Fruit fly (Drosophila melanogaster) whole organism, embryonic: ENCODE data around the gene Cap-H2.

Experiments used
- Ada2b ChIP-seq: fragments of 200-800 bp; sonication (Bioruptor generic); IDR thresholded peaks from 2 replicates; pipeline ENCODE4 v1.3.6; 2022; ENCODE audit warnings: missing biosample characterization, missing genetic modification characterization
- Adf1 ChIP-seq: fragments of 200-800 bp; sonication (Bioruptor generic); IDR thresholded peaks from 2 replicates; pipeline ENCODE4 v1.3.6; 2022; ENCODE audit warnings: missing biosample characterization, missing genetic modification characterization
- Bdp1 ChIP-seq: fragments of 200-800 bp; sonication (Bioruptor generic); optimal IDR thresholded peaks from 3 replicates; lab custom pipeline; 2016; ENCODE audit warnings: missing biosample characterization, missing genetic modification characterization
- Bgb ChIP-seq: fragments of 200-800 bp; sonication (Bioruptor generic); IDR thresholded peaks from 2 replicates; pipeline ENCODE4 v1.3.6; 2022; ENCODE audit warnings: missing biosample characterization, missing genetic modification characterization; ENCODE audit not compliant: partially characterized antibody
- CG10565 ChIP-seq: fragments of 200-800 bp; sonication (Bioruptor generic); optimal IDR thresholded peaks from 3 replicates; lab custom pipeline; 2016; ENCODE audit warnings: missing biosample characterization, mild to moderate bottlenecking, missing genetic modification characterization
- CG11085 ChIP-seq: fragments of 200-800 bp; sonication (Bioruptor generic); IDR thresholded peaks from 2 replicates; pipeline ENCODE4 v1.3.6; 2022; ENCODE audit warnings: missing biosample characterization, missing genetic modification characterization
- CG12104 ChIP-seq: fragments of 200-800 bp; sonication (Bioruptor generic); optimal IDR thresholded peaks from 3 replicates; lab custom pipeline; 2016; ENCODE audit warnings: missing biosample characterization, missing genetic modification characterization
- CG13123 ChIP-seq: fragments of 200-800 bp; sonication (Bioruptor generic); optimal IDR thresholded peaks from 2 replicates; lab custom pipeline; 2016; ENCODE audit warnings: missing biosample characterization, missing genetic modification characterization
- CG13775 ChIP-seq: fragments of 200-800 bp; sonication (Bioruptor generic); optimal IDR thresholded peaks from 3 replicates; lab custom pipeline; 2017; ENCODE audit warnings: missing biosample characterization, mild to moderate bottlenecking, missing genetic modification characterization
- CG14860 ChIP-seq: fragments of 200-800 bp; sonication (Bioruptor generic); IDR thresholded peaks from 3 replicates; pipeline ENCODE4 v1.3.6; 2022; ENCODE audit warnings: missing biosample characterization, missing genetic modification characterization; ENCODE audit not compliant: partially characterized antibody
- CG15696 ChIP-seq: fragments of 200-800 bp; sonication (Bioruptor generic); optimal IDR thresholded peaks from 2 replicates; lab custom pipeline; 2019; ENCODE audit warnings: missing biosample characterization, mild to moderate bottlenecking, missing genetic modification characterization, moderate library complexity
- CG17829 ChIP-seq: fragments of 200-800 bp; optimal IDR thresholded peaks from 2 replicates; lab custom pipeline; 2019; ENCODE audit warnings: missing biosample characterization, mild to moderate bottlenecking, missing genetic modification characterization, moderate library complexity
- CG2199 ChIP-seq: fragments of 200-800 bp; sonication (Bioruptor generic); IDR thresholded peaks from 3 replicates; pipeline ENCODE4 v1.3.6; 2022; ENCODE audit warnings: missing biosample characterization, missing genetic modification characterization
- CG2875 ChIP-seq: fragments of 200-800 bp; sonication (Bioruptor generic); optimal IDR thresholded peaks from 2 replicates; lab custom pipeline; 2017; ENCODE audit warnings: missing biosample characterization, mild to moderate bottlenecking, missing genetic modification characterization, missing genetic modification reagents
- CG2889 ChIP-seq: fragments of 200-800 bp; sonication (Bioruptor generic); IDR thresholded peaks from 3 replicates; pipeline ENCODE4 v1.3.6; 2022; ENCODE audit warnings: missing biosample characterization, missing genetic modification characterization
- CG31388 ChIP-seq: fragments of 200-800 bp; sonication (Bioruptor generic); optimal IDR thresholded peaks from 2 replicates; lab custom pipeline; 2016; ENCODE audit warnings: missing biosample characterization, missing genetic modification characterization
- CG34224 ChIP-seq: fragments of 200-800 bp; sonication (Bioruptor generic); IDR thresholded peaks from 3 replicates; pipeline ENCODE4 v1.3.6; 2022; ENCODE audit warnings: missing biosample characterization, missing genetic modification characterization; ENCODE audit not compliant: partially characterized antibody
- CG34422 ChIP-seq: fragments of 200-800 bp; sonication (Bioruptor generic); IDR thresholded peaks from 3 replicates; pipeline ENCODE4 v1.3.6; 2022; ENCODE audit warnings: missing biosample characterization, missing genetic modification characterization
- CG4424 ChIP-seq: fragments of 200-800 bp; sonication (Bioruptor generic); optimal IDR thresholded peaks from 3 replicates; lab custom pipeline; 2016; ENCODE audit warnings: missing biosample characterization, missing genetic modification characterization
- CG6654 ChIP-seq: fragments of 200-800 bp; sonication (Bioruptor generic); optimal IDR thresholded peaks from 2 replicates; lab custom pipeline; 2017; ENCODE audit warnings: missing biosample characterization, mild to moderate bottlenecking, missing genetic modification characterization
- CG6683 ChIP-seq: fragments of 200-800 bp; sonication (Bioruptor generic); optimal IDR thresholded peaks from 2 replicates; lab custom pipeline; 2017; ENCODE audit warnings: missing biosample characterization, mild to moderate bottlenecking, missing genetic modification characterization, missing genetic modification reagents
- CG6765 ChIP-seq: fragments of 200-800 bp; sonication (Bioruptor generic); optimal IDR thresholded peaks from 3 replicates; lab custom pipeline; 2017; ENCODE audit warnings: missing biosample characterization, mild to moderate bottlenecking, missing genetic modification characterization
- CG7357 ChIP-seq: fragments of 200-800 bp; sonication (Bioruptor generic); IDR thresholded peaks from 3 replicates; pipeline ENCODE4 v1.3.6; 2022; ENCODE audit warnings: missing biosample characterization, missing genetic modification characterization
- CG9797 ChIP-seq: fragments of 200-800 bp; sonication (Bioruptor generic); optimal IDR thresholded peaks from 3 replicates; lab custom pipeline; 2018; ENCODE audit warnings: missing biosample characterization, mild to moderate bottlenecking, missing genetic modification characterization
- Chrac-16 ChIP-seq: fragments of 200-800 bp; sonication (Bioruptor generic); optimal IDR thresholded peaks from 3 replicates; lab custom pipeline; 2016; ENCODE audit warnings: missing biosample characterization, missing genetic modification characterization
- Drgx ChIP-seq: fragments of 200-800 bp; sonication (Bioruptor generic); IDR thresholded peaks from 2 replicates; pipeline ENCODE4 v1.3.6; 2022; ENCODE audit warnings: missing biosample characterization, missing genetic modification characterization
- Elba2 ChIP-seq: fragments of 200-800 bp; sonication (Bioruptor generic); optimal IDR thresholded peaks from 3 replicates; lab custom pipeline; 2016; ENCODE audit warnings: missing biosample characterization, missing genetic modification characterization
- H15 ChIP-seq: fragments of 200-800 bp; sonication (Bioruptor generic); IDR thresholded peaks from 3 replicates; pipeline ENCODE4 v1.3.6; 2022; ENCODE audit warnings: missing biosample characterization, missing genetic modification characterization
- H2.0 ChIP-seq: fragments of 200-800 bp; sonication (Bioruptor generic); IDR thresholded peaks from 2 replicates; pipeline ENCODE4 v1.3.6; 2022; ENCODE audit warnings: missing biosample characterization, missing genetic modification characterization
- HmgZ ChIP-seq: fragments of 200-800 bp; sonication (Bioruptor generic); optimal IDR thresholded peaks from 2 replicates; lab custom pipeline; 2018; ENCODE audit warnings: missing biosample characterization, mild to moderate bottlenecking, missing genetic modification characterization
- Hr51 ChIP-seq, 2 experiments: fragments of 200-800 bp; sonication (Bioruptor generic); optimal IDR thresholded peaks; 2 replicates in 1 of 2; 3 replicates in 1 of 2; lab custom pipeline; 2016 to 2018; ENCODE audit warnings: missing biosample characterization in 2 of 2, missing genetic modification characterization in 2 of 2, mild to moderate bottlenecking in 1 of 2, moderate library complexity in 1 of 2
- Lhr ChIP-seq: fragments of 200-800 bp; sonication (Bioruptor generic); optimal IDR thresholded peaks from 3 replicates; lab custom pipeline; 2017; ENCODE audit warnings: mild to moderate bottlenecking, missing biosample characterization, missing genetic modification reagents, missing genetic modification characterization
- Taf1 ChIP-seq: fragments of 200-800 bp; sonication (Bioruptor generic); IDR thresholded peaks from 2 replicates; pipeline ENCODE4 v1.3.6; 2022; ENCODE audit warnings: missing biosample characterization, missing genetic modification characterization
- ac ChIP-seq: fragments of 200-800 bp; sonication (Bioruptor generic); optimal IDR thresholded peaks from 3 replicates; lab custom pipeline; 2017; ENCODE audit warnings: missing biosample characterization, mild to moderate bottlenecking, missing genetic modification characterization
- aop ChIP-seq: fragments of 200-800 bp; sonication (Bioruptor generic); IDR thresholded peaks from 2 replicates; pipeline ENCODE4 v1.3.6; 2022; ENCODE audit warnings: missing biosample characterization, missing genetic modification characterization
- bbx ChIP-seq: fragments of 200-800 bp; sonication (Bioruptor generic); IDR thresholded peaks from 2 replicates; pipeline ENCODE4 v1.3.6; 2022; ENCODE audit warnings: missing biosample characterization, missing genetic modification characterization; ENCODE audit not compliant: partially characterized antibody
- gcm ChIP-seq: fragments of 200-800 bp; sonication (Bioruptor generic); optimal IDR thresholded peaks from 2 replicates; lab custom pipeline; 2019; ENCODE audit warnings: missing biosample characterization, mild to moderate bottlenecking, missing genetic modification characterization, moderate library complexity
- insv ChIP-seq, 2 experiments: fragments of 200-800 bp; sonication (Bioruptor generic); optimal IDR thresholded peaks; 3 replicates each; lab custom pipeline; 2016 to 2018; ENCODE audit warnings: missing biosample characterization in 2 of 2, missing genetic modification characterization in 2 of 2
- lola ChIP-seq, 3 experiments: fragments of >200 bp in 2 of 3; fragments of 200-800 bp in 1 of 3; sonication (Bioruptor generic) in 1 of 3; optimal IDR thresholded peaks; 2 replicates each; lab custom pipeline; 2017 to 2019; ENCODE audit warnings: missing biosample characterization in 3 of 3, missing genetic modification characterization in 3 of 3, mild to moderate bottlenecking in 1 of 3, moderate library complexity in 1 of 3
- odd ChIP-seq: fragments of 200-800 bp; sonication (Bioruptor generic); optimal IDR thresholded peaks from 2 replicates; lab custom pipeline; 2017; ENCODE audit warnings: missing biosample characterization, mild to moderate bottlenecking, missing genetic modification characterization
- pho ChIP-seq: fragments of 200-800 bp; sonication (Bioruptor generic); optimal IDR thresholded peaks from 2 replicates; lab custom pipeline; 2016; ENCODE audit warnings: missing biosample characterization, missing genetic modification characterization
- sens ChIP-seq: fragments of 200-800 bp; sonication (Bioruptor generic); peaks from one replicate; lab custom pipeline; 2016; ENCODE audit warnings: missing biosample characterization, missing genetic modification characterization
- slbo ChIP-seq: fragments of 200-800 bp; sonication (Bioruptor generic); IDR thresholded peaks from 2 replicates; pipeline ENCODE4 v1.3.6; 2022; ENCODE audit warnings: missing biosample characterization, missing genetic modification characterization
- slou ChIP-seq: fragments of 200-800 bp; sonication (Bioruptor generic); optimal IDR thresholded peaks from 3 replicates; lab custom pipeline; 2016; ENCODE audit warnings: missing biosample characterization, missing genetic modification characterization
- sqz ChIP-seq: fragments of 200-800 bp; sonication (Bioruptor generic); optimal IDR thresholded peaks from 3 replicates; lab custom pipeline; 2018; ENCODE audit warnings: missing biosample characterization, mild to moderate bottlenecking, missing genetic modification characterization
- sug ChIP-seq: fragments of 200-800 bp; optimal IDR thresholded peaks from 2 replicates; lab custom pipeline; 2019; ENCODE audit warnings: missing biosample characterization, mild to moderate bottlenecking, missing genetic modification characterization, moderate library complexity
- twi ChIP-seq: fragments of 200-800 bp; optimal IDR thresholded peaks from 2 replicates; lab custom pipeline; 2019; ENCODE audit warnings: missing biosample characterization, mild to moderate bottlenecking, missing genetic modification characterization, moderate library complexity
- wor ChIP-seq: fragments of 200-800 bp; sonication (Bioruptor generic); IDR thresholded peaks from 2 replicates; pipeline ENCODE4 v1.3.6; 2022; ENCODE audit warnings: missing biosample characterization, missing genetic modification characterization
- zen2 ChIP-seq: fragments of 200-800 bp; sonication (Bioruptor generic); IDR thresholded peaks from 3 replicates; pipeline ENCODE4 v1.3.6; 2022; ENCODE audit warnings: missing biosample characterization, missing genetic modification characterization; ENCODE audit not compliant: partially characterized antibody
- zfh1 ChIP-seq: fragments of 200-800 bp; sonication (Bioruptor generic); IDR thresholded peaks from 3 replicates; pipeline ENCODE4 v1.3.6; 2022; ENCODE audit warnings: missing biosample characterization, missing genetic modification characterization

Cap-H2 gene

DNA sequence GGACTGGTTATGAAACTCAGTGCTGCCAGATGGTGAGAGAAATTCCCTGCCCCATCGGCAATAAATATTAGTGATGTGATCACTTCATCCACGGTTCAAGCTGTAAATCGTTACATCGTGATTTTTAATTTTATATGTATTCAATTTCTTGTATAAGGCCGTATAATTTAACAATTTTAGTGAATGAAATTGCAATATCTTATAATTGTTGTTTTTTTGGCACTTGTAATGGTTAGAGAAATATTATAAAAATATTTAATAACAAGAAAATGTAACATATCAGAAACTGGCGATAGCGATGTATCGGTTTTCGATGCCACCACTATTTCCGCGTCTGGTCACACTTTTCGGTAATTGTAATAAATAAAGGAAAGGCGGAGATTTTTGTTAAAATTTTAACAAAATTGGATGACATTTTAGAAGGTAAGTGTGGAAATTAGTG is 23.0 kb downstream of the Cap-H2 start, which contains the start of the genes mRpL37 and Rbp1 (continued):
- peak; percentile 77 for TF ChIP-seq CG4424 (GFP tag; lab: Kevin White, UChicago)
- peak; percentile 85 for TF ChIP-seq slbo (GFP tag; lab: Robert Waterston, UW)
- no peak for TF ChIP-seq gcm (GFP tag; lab: Kevin White, UChicago)
- TF ChIP-seq Hr51 (GFP tag; optimal IDR thresholded peaks at IDR 0.05; lab: Kevin White, UChicago): peak in 1 of 2 experiments; percentile 55
- no peak for TF ChIP-seq ac (GFP tag; lab: Kevin White, UChicago)
- no peak for TF ChIP-seq CG10565 (GFP tag; lab: Kevin White, UChicago)
- peak in 1 of 2 experiments; percentile 42 for TF ChIP-seq insv (GFP tag; optimal IDR thresholded peaks at IDR 0.05; lab: Kevin White, UChicago)
- TF ChIP-seq Taf1: peak; percentile 63; the same call in 1 of the 2 replicates
- peak; percentile 47; the same call in 2 of the 3 replicates for TF ChIP-seq CG34422 (GFP tag; lab: Robert Waterston, UW)
- peak; percentile 76 for TF ChIP-seq twi
- TF ChIP-seq aop: no peak
- TF ChIP-seq Drgx (GFP tag; lab: Robert Waterston, UW): no peak
- TF ChIP-seq wor (GFP tag; lab: Robert Waterston, UW): no peak
- TF ChIP-seq Ada2b (GFP tag; lab: Robert Waterston, UW): peak; percentile 42; the same call in 1 of the 2 replicates
- TF ChIP-seq CG34224: peak; percentile 79
- TF ChIP-seq CG14860: peak; percentile 95
- peak; percentile 89 for TF ChIP-seq CG17829 (tag; lab: Kevin White, UChicago)
- peak; percentile 27; the same call in 1 of the 2 replicates for TF ChIP-seq CG11085 (GFP tag; lab: Robert Waterston, UW)
- peak; percentile 50 for TF ChIP-seq CG12104
- TF ChIP-seq sug (tag; lab: Kevin White, UChicago): peak; percentile 88
- peak; percentile 82 for TF ChIP-seq CG13775 (GFP tag; lab: Kevin White, UChicago)
- no peak for TF ChIP-seq CG2875
- TF ChIP-seq slou: peak; percentile 80
- TF ChIP-seq Chrac-16 (GFP tag; lab: Kevin White, UChicago): peak; percentile 83
- peak; percentile 29 for TF ChIP-seq CG6765
- peak; percentile 64 for TF ChIP-seq Lhr
- peak; percentile 40 for TF ChIP-seq pho (GFP tag; lab: Kevin White, UChicago)
- no peak for TF ChIP-seq CG2889
- no peak for TF ChIP-seq H2.0 (GFP tag; lab: Robert Waterston, UW)
- TF ChIP-seq CG6683: no peak
- peak; percentile 20 for TF ChIP-seq Elba2
- TF ChIP-seq zen2 (GFP tag; lab: Robert Waterston, UW): peak; percentile 55; the same call in 1 of the 3 replicates
- TF ChIP-seq CG7357 (GFP tag; lab: Robert Waterston, UW): peak; percentile 43; the same call in 1 of the 3 replicates
- peak; percentile 88 for TF ChIP-seq CG15696 (tag; lab: Kevin White, UChicago)
- TF ChIP-seq Bdp1 (GFP tag; lab: Kevin White, UChicago): peak; percentile 39
- peak; percentile 31; the same call in 1 of the 2 replicates for TF ChIP-seq Adf1
- TF ChIP-seq CG6654 (GFP tag; lab: Kevin White, UChicago): peak; percentile 11
- TF ChIP-seq bbx (GFP tag; lab: Robert Waterston, UW): peak; percentile 56
- no peak for TF ChIP-seq CG2199
- no peak for TF ChIP-seq CG31388 (GFP tag; lab: Kevin White, UChicago)
- peak; percentile 71 for TF ChIP-seq CG9797
- TF ChIP-seq lola (GFP tag; optimal IDR thresholded peaks at IDR 0.05; lab: Kevin White, UChicago): peak in 1 of 3 experiments; percentile 86
- TF ChIP-seq H15 (GFP tag; lab: Robert Waterston, UW): no peak
- no peak for TF ChIP-seq odd (GFP tag; lab: Kevin White, UChicago)
- peak; percentile 72 for TF ChIP-seq HmgZ (tag; lab: Kevin White, UChicago)
- peak; percentile 50 for TF ChIP-seq CG13123
- peak; percentile 41; the same call in 1 of the 3 replicates for TF ChIP-seq zfh1 (GFP tag; lab: Robert Waterston, UW)
- no peak for TF ChIP-seq sqz (GFP tag; lab: Kevin White, UChicago)
- TF ChIP-seq Bgb (GFP tag; lab: Robert Waterston, UW): peak; percentile 79
- peak; percentile 92 for TF ChIP-seq sens (GFP tag; lab: Kevin White, UChicago)
